Fruit fly (Drosophila melanogaster) whole organism, embryonic: ENCODE data around the gene Bfc.

Experiments used
- Aef1 ChIP-seq: fragments of 200-800 bp; sonication (Bioruptor generic); IDR thresholded peaks from 3 replicates; pipeline ENCODE4 v1.3.6; 2022; ENCODE audit warnings: missing biosample characterization, missing genetic modification characterization
- Awh ChIP-seq: fragments of 200-800 bp; sonication (Bioruptor generic); IDR thresholded peaks from 2 replicates; pipeline ENCODE4, ENCODE4 v1.3.6; 2022; ENCODE audit warnings: missing biosample characterization, missing genetic modification characterization
- Bgb ChIP-seq: fragments of 200-800 bp; sonication (Bioruptor generic); IDR thresholded peaks from 2 replicates; pipeline ENCODE4 v1.3.6; 2022; ENCODE audit warnings: missing biosample characterization, missing genetic modification characterization; ENCODE audit not compliant: partially characterized antibody
- C15 ChIP-seq: fragments of 200-800 bp; sonication (Bioruptor generic); IDR thresholded peaks from 3 replicates; pipeline ENCODE4 v1.3.6; 2022; ENCODE audit warnings: missing biosample characterization, missing genetic modification characterization
- CG10274 ChIP-seq: fragments of 200-800 bp; sonication (Bioruptor generic); optimal IDR thresholded peaks from 3 replicates; lab custom pipeline; 2017; ENCODE audit warnings: missing biosample characterization, mild to moderate bottlenecking, missing genetic modification characterization
- CG11247 ChIP-seq: fragments of 200-800 bp; sonication (Bioruptor generic); IDR thresholded peaks from 2 replicates; pipeline ENCODE4 v1.3.6; 2022; ENCODE audit warnings: missing biosample characterization, missing genetic modification characterization
- CG11456 ChIP-seq: fragments of 200-800 bp; sonication (Bioruptor generic); IDR thresholded peaks from 3 replicates; pipeline ENCODE4 v1.3.6; 2022; ENCODE audit warnings: missing biosample characterization, missing genetic modification characterization
- CG12104 ChIP-seq: fragments of 200-800 bp; sonication (Bioruptor generic); optimal IDR thresholded peaks from 3 replicates; lab custom pipeline; 2016; ENCODE audit warnings: missing biosample characterization, missing genetic modification characterization
- CG13624 ChIP-seq: fragments of 200-800 bp; sonication (Bioruptor generic); optimal IDR thresholded peaks from 2 replicates; lab custom pipeline; 2016; ENCODE audit warnings: missing biosample characterization, missing genetic modification characterization
- CG14014 ChIP-seq: fragments of 200-800 bp; sonication (Bioruptor generic); IDR thresholded peaks from 2 replicates; pipeline ENCODE4 v1.3.6; 2022; ENCODE audit warnings: missing biosample characterization, missing genetic modification characterization
- CG14710 ChIP-seq: fragments of 200-800 bp; sonication (Bioruptor generic); optimal IDR thresholded peaks from 3 replicates; lab custom pipeline; 2019; ENCODE audit warnings: missing biosample characterization, mild to moderate bottlenecking, missing genetic modification characterization, moderate library complexity
- CG15479 ChIP-seq: fragments of 200-800 bp; sonication (Bioruptor generic); optimal IDR thresholded peaks from 3 replicates; lab custom pipeline; 2019; ENCODE audit warnings: missing biosample characterization, mild to moderate bottlenecking, missing genetic modification characterization, moderate library complexity
- CG15514 ChIP-seq: fragments of 200-800 bp; sonication (Bioruptor generic); optimal IDR thresholded peaks from 3 replicates; lab custom pipeline; 2017; ENCODE audit warnings: missing biosample characterization, missing genetic modification characterization, mild to moderate bottlenecking, moderate library complexity, missing genetic modification reagents
- CG2678 ChIP-seq: fragments of 200-800 bp; sonication (Bioruptor generic); optimal IDR thresholded peaks from 3 replicates; lab custom pipeline; 2019; ENCODE audit warnings: missing biosample characterization, mild to moderate bottlenecking, missing genetic modification characterization, moderate library complexity
- CG2712 ChIP-seq: fragments of 200-800 bp; optimal IDR thresholded peaks from 3 replicates; lab custom pipeline; 2019; ENCODE audit warnings: missing biosample characterization, mild to moderate bottlenecking, missing genetic modification characterization, moderate library complexity
- CG31365 ChIP-seq: fragments of 200-800 bp; sonication (Bioruptor generic); optimal IDR thresholded peaks from 2 replicates; lab custom pipeline; 2018; ENCODE audit warnings: missing biosample characterization, mild to moderate bottlenecking, missing genetic modification characterization
- CG34376 ChIP-seq: fragments of 200-800 bp; sonication (Bioruptor generic); optimal IDR thresholded peaks from 2 replicates; lab custom pipeline; 2018; ENCODE audit warnings: missing biosample characterization, mild to moderate bottlenecking, missing genetic modification characterization
- CG42726 ChIP-seq: fragments of 200-800 bp; sonication (Bioruptor generic); IDR thresholded peaks from 2 replicates; pipeline ENCODE4 v1.3.6; 2022; ENCODE audit warnings: missing biosample characterization, missing genetic modification characterization; ENCODE audit not compliant: partially characterized antibody
- CG4360 ChIP-seq: fragments of 200-800 bp; sonication (Bioruptor generic); IDR thresholded peaks from 2 replicates; pipeline ENCODE4 v1.3.6; 2022; ENCODE audit warnings: missing biosample characterization, missing genetic modification characterization
- CG4854 ChIP-seq: fragments of 200-800 bp; sonication (Bioruptor generic); optimal IDR thresholded peaks from 2 replicates; lab custom pipeline; 2016; ENCODE audit warnings: missing biosample characterization, missing genetic modification characterization, inconsistent platforms
- CG5180 ChIP-seq: fragments of 200-800 bp; sonication (Bioruptor generic); optimal IDR thresholded peaks from 3 replicates; lab custom pipeline; 2017; ENCODE audit warnings: missing biosample characterization, missing genetic modification characterization, mild to moderate bottlenecking, moderate library complexity, missing genetic modification reagents
- CG8290 ChIP-seq, 3 experiments: fragments of 200-800 bp; sonication (Bioruptor generic); optimal IDR thresholded peaks; 2 replicates each; lab custom pipeline; 2016 to 2019; ENCODE audit warnings: missing biosample characterization in 3 of 3, missing genetic modification characterization in 3 of 3, mild to moderate bottlenecking in 2 of 3, moderate library complexity in 1 of 3
- CG8765 ChIP-seq: fragments of 200-800 bp; sonication (Bioruptor generic); IDR thresholded peaks from 2 replicates; pipeline ENCODE4 v1.3.6; 2022; ENCODE audit warnings: missing biosample characterization, missing genetic modification characterization
- CG9932 ChIP-seq: fragments of 200-800 bp; sonication (Bioruptor generic); IDR thresholded peaks from 2 replicates; pipeline ENCODE4 v1.3.6; 2022; ENCODE audit warnings: missing biosample characterization, missing genetic modification characterization
- CkIIα-i1 ChIP-seq: fragments of 200-800 bp; sonication (Bioruptor generic); IDR thresholded peaks from 2 replicates; pipeline ENCODE4 v1.3.6; 2022; ENCODE audit warnings: missing biosample characterization, missing genetic modification characterization
- Ets65A ChIP-seq: fragments of 200-800 bp; sonication (Bioruptor generic); peaks from one replicate; lab custom pipeline; 2016; ENCODE audit warnings: missing biosample characterization, missing genetic modification characterization
- Mad ChIP-seq: fragments of 200-800 bp; sonication (Bioruptor generic); optimal IDR thresholded peaks from 2 replicates; lab custom pipeline; 2016; ENCODE audit warnings: missing biosample characterization, missing genetic modification characterization
- Med ChIP-seq: fragments of 200-800 bp; sonication (Bioruptor generic); peaks from one replicate; lab custom pipeline; 2016; ENCODE audit warnings: missing biosample characterization, missing genetic modification characterization, mild to moderate bottlenecking, inconsistent platforms, moderate library complexity
- Myb ChIP-seq: fragments of 200-800 bp; sonication (Bioruptor generic); optimal IDR thresholded peaks from 2 replicates; lab custom pipeline; 2016; ENCODE audit warnings: missing biosample characterization, missing genetic modification characterization
- Nf-YC ChIP-seq: fragments of 200-800 bp; optimal IDR thresholded peaks from 3 replicates; lab custom pipeline; 2019; ENCODE audit warnings: missing biosample characterization, mild to moderate bottlenecking, missing genetic modification characterization, moderate library complexity
- Pdp1 ChIP-seq, 2 experiments: fragments of 200-800 bp; sonication (Bioruptor generic); optimal IDR thresholded peaks; 3 replicates each; lab custom pipeline; 2016; ENCODE audit warnings: missing biosample characterization in 2 of 2, missing genetic modification characterization in 2 of 2, mild to moderate bottlenecking in 1 of 2, moderate library complexity in 1 of 2
- Scr ChIP-seq: fragments of 200-800 bp; sonication (Bioruptor generic); IDR thresholded peaks from 2 replicates; pipeline ENCODE4 v1.3.6; 2022; ENCODE audit warnings: missing biosample characterization, missing genetic modification characterization; ENCODE audit not compliant: partially characterized antibody
- Six4 ChIP-seq: fragments of 200-800 bp; sonication (Bioruptor generic); optimal IDR thresholded peaks from 2 replicates; lab custom pipeline; 2016; ENCODE audit warnings: missing biosample characterization, missing genetic modification characterization
- abd-A ChIP-seq: fragments of 200-800 bp; sonication (Bioruptor generic); optimal IDR thresholded peaks from 3 replicates; lab custom pipeline; 2019; ENCODE audit warnings: missing biosample characterization, mild to moderate bottlenecking, missing genetic modification characterization, moderate library complexity
- aop ChIP-seq: fragments of 200-800 bp; sonication (Bioruptor generic); IDR thresholded peaks from 2 replicates; pipeline ENCODE4 v1.3.6; 2022; ENCODE audit warnings: missing biosample characterization, missing genetic modification characterization
- ap ChIP-seq: fragments of 200-800 bp; sonication (Bioruptor generic); IDR thresholded peaks from 2 replicates; pipeline ENCODE4 v1.3.6; 2022; ENCODE audit warnings: missing biosample characterization, missing genetic modification characterization
- btn ChIP-seq: fragments of 200-800 bp; sonication (Bioruptor generic); optimal IDR thresholded peaks from 2 replicates; lab custom pipeline; 2016; ENCODE audit warnings: missing biosample characterization, missing genetic modification characterization
- ci ChIP-seq: fragments of 200-800 bp; sonication (Bioruptor generic); IDR thresholded peaks from 3 replicates; pipeline ENCODE4 v1.3.6; 2022; ENCODE audit warnings: missing biosample characterization, missing genetic modification characterization
- dmrt99B ChIP-seq: fragments of 200-800 bp; sonication (Bioruptor generic); optimal IDR thresholded peaks from 2 replicates; lab custom pipeline; 2018; ENCODE audit warnings: missing biosample characterization, mild to moderate bottlenecking, missing genetic modification characterization, moderate library complexity
- esg ChIP-seq: fragments of 200-800 bp; sonication (Bioruptor generic); conservative IDR thresholded peaks from 2 replicates; pipeline ENCODE4 v1.3.6; 2022; ENCODE audit warnings: missing biosample characterization, missing genetic modification characterization
- ftz-f1 ChIP-seq: fragments of 200-800 bp; sonication (Bioruptor generic); optimal IDR thresholded peaks from 2 replicates; lab custom pipeline; 2016; ENCODE audit warnings: missing biosample characterization, missing genetic modification characterization
- gfzf ChIP-seq: fragments of 200-800 bp; sonication (Bioruptor generic); optimal IDR thresholded peaks from 2 replicates; lab custom pipeline; 2016; ENCODE audit warnings: missing biosample characterization, mild to moderate bottlenecking, missing genetic modification characterization, moderate library complexity
- gsb ChIP-seq: fragments of 200-800 bp; sonication (Bioruptor generic); IDR thresholded peaks from 2 replicates; pipeline ENCODE4 v1.3.6; 2022; ENCODE audit warnings: missing biosample characterization, missing genetic modification characterization
- kah ChIP-seq: fragments of 200-800 bp; sonication (Bioruptor generic); optimal IDR thresholded peaks from 2 replicates; lab custom pipeline; 2018; ENCODE audit warnings: missing biosample characterization, mild to moderate bottlenecking, missing genetic modification characterization
- mirr ChIP-seq: fragments of 200-800 bp; sonication (Bioruptor generic); optimal IDR thresholded peaks from 3 replicates; lab custom pipeline; 2018; ENCODE audit warnings: missing biosample characterization, mild to moderate bottlenecking, missing genetic modification characterization
- pb ChIP-seq: fragments of 200-800 bp; sonication (Bioruptor generic); optimal IDR thresholded peaks from 3 replicates; lab custom pipeline; 2016; ENCODE audit warnings: missing biosample characterization, missing genetic modification characterization
- repo ChIP-seq: fragments of 200-800 bp; sonication (Bioruptor generic); optimal IDR thresholded peaks from 2 replicates; lab custom pipeline; 2016; ENCODE audit warnings: missing biosample characterization, missing genetic modification characterization
- sens-2 ChIP-seq: fragments of 200-800 bp; sonication (Bioruptor generic); IDR thresholded peaks from 2 replicates; pipeline ENCODE4 v1.3.6; 2022; ENCODE audit warnings: missing biosample characterization, missing genetic modification characterization
- sqz ChIP-seq: fragments of 200-800 bp; sonication (Bioruptor generic); optimal IDR thresholded peaks from 3 replicates; lab custom pipeline; 2018; ENCODE audit warnings: missing biosample characterization, mild to moderate bottlenecking, missing genetic modification characterization
- vvl ChIP-seq: fragments of 200-800 bp; sonication (Bioruptor generic); IDR thresholded peaks from 2 replicates; pipeline ENCODE4 v1.3.6; 2022; ENCODE audit warnings: missing biosample characterization, missing genetic modification characterization

The Bfc gene

dm6 chr3L:1298509-1298908 lies 48.0 kb downstream of the Bfc start, which contains the start of gene scf (continued):
- TF ChIP-seq gfzf = peak; percentile 16
- 0 out of 3 replicates have a peak, but pooled peaks have one; percentile 24 for TF ChIP-seq Aef1 (GFP tag; lab: Robert Waterston, UW)
- no peak for TF ChIP-seq Pdp1 (GFP tag; optimal IDR thresholded peaks at IDR 0.05; lab: Kevin White, UChicago)
- TF ChIP-seq CG11456 (GFP tag; lab: Robert Waterston, UW) = peak; percentile 49; the same call in 1 of the 3 replicates
- peak; percentile 19 for TF ChIP-seq Nf-YC (tag; lab: Kevin White, UChicago)
- no peak for TF ChIP-seq CG10274 (GFP tag; lab: Kevin White, UChicago)
- TF ChIP-seq aop (GFP tag; lab: Robert Waterston, UW) = no peak
- peak; percentile 54 for TF ChIP-seq kah (GFP tag; lab: Kevin White, UChicago)
- no peak for TF ChIP-seq CG12104 (GFP tag; lab: Kevin White, UChicago)
- peak; percentile 39 for TF ChIP-seq vvl (GFP tag; lab: Robert Waterston, UW)
- TF ChIP-seq CG2712 = peak; percentile 11
- peak; percentile 55 for TF ChIP-seq CG34376
- peak; percentile 63; the same call in 2 of the 3 replicates for TF ChIP-seq ci (GFP tag; lab: Robert Waterston, UW)
- no peak for TF ChIP-seq abd-A (tag; lab: Kevin White, UChicago)
- TF ChIP-seq pb (GFP tag; lab: Kevin White, UChicago) = peak; percentile 41
- TF ChIP-seq CG5180 (GFP tag; lab: Kevin White, UChicago) = no peak
- TF ChIP-seq CG2678 = no peak
- peak; percentile 96 for TF ChIP-seq CG15514 (GFP tag; lab: Kevin White, UChicago)
- no peak for TF ChIP-seq Ets65A (GFP tag; lab: Kevin White, UChicago)
- 0 out of 2 replicates have a peak, but pooled peaks have one; percentile 48 for TF ChIP-seq CG42726 (GFP tag; lab: Robert Waterston, UW)
- peak; percentile 18 for TF ChIP-seq repo (GFP tag; lab: Kevin White, UChicago)
- TF ChIP-seq Awh = 0 out of 2 replicates have a peak, but pooled peaks have one; percentile 30
- 0 out of 2 replicates have a peak, but pooled peaks have one; percentile 11 for TF ChIP-seq sens-2
- TF ChIP-seq CG14710 (tag; lab: Kevin White, UChicago) = peak; percentile 36
- TF ChIP-seq btn (GFP tag; lab: Kevin White, UChicago) = no peak
- TF ChIP-seq ap = no peak
- TF ChIP-seq CG4360 (GFP tag; lab: Robert Waterston, UW) = peak; percentile 53; the same call in 1 of the 2 replicates
- no peak for TF ChIP-seq sqz (GFP tag; lab: Kevin White, UChicago)
- TF ChIP-seq CG8290 (GFP tag; optimal IDR thresholded peaks at IDR 0.05; lab: Kevin White, UChicago) = no peak
- peak in 1 of 2 experiments; percentile 62 for TF ChIP-seq CG8290 (tag; optimal IDR thresholded peaks at IDR 0.05; lab: Kevin White, UChicago)
- TF ChIP-seq Scr (GFP tag; lab: Robert Waterston, UW) = peak; percentile 37; the same call in 1 of the 2 replicates
- no peak for TF ChIP-seq CG4854 (GFP tag; lab: Kevin White, UChicago)
- 0 out of 2 replicates have a peak, but pooled peaks have one; percentile 28 for TF ChIP-seq gsb (GFP tag; lab: Robert Waterston, UW)
- TF ChIP-seq dmrt99B (tag; lab: Kevin White, UChicago) = no peak
- peak; percentile 20 for TF ChIP-seq Myb (GFP tag; lab: Kevin White, UChicago)
- TF ChIP-seq CG8765 (GFP tag; lab: Robert Waterston, UW) = no peak
- TF ChIP-seq esg (GFP tag; lab: Robert Waterston, UW) = no peak
- TF ChIP-seq CG31365 = no peak
- no peak for TF ChIP-seq Mad (GFP tag; lab: Kevin White, UChicago)
- peak; percentile 73 for TF ChIP-seq Med (GFP tag; lab: Kevin White, UChicago)
- TF ChIP-seq CkIIα-i1 (GFP tag; lab: Robert Waterston, UW) = no peak
- 0 out of 2 replicates have a peak, but pooled peaks have one; percentile 15 for TF ChIP-seq CG11247 (GFP tag; lab: Robert Waterston, UW)
- peak; percentile 49 for TF ChIP-seq Bgb
- peak; percentile 31 for TF ChIP-seq mirr (GFP tag; lab: Kevin White, UChicago)
- 0 out of 2 replicates have a peak, but pooled peaks have one; percentile 34 for TF ChIP-seq CG14014
- TF ChIP-seq C15 = no peak
- peak; percentile 4 for TF ChIP-seq Six4
- TF ChIP-seq CG9932 (GFP tag; lab: Robert Waterston, UW) = peak; percentile 36
- TF ChIP-seq ftz-f1 (GFP tag; lab: Kevin White, UChicago) = no peak
- peak; percentile 11 for TF ChIP-seq CG13624 (GFP tag; lab: Kevin White, UChicago)
- TF ChIP-seq CG15479 (GFP tag; lab: Kevin White, UChicago) = no peak
